Fruit fly (Drosophila melanogaster): ENCODE measurements around the gene Dhrs4.

The Dhrs4 gene

DNA sequence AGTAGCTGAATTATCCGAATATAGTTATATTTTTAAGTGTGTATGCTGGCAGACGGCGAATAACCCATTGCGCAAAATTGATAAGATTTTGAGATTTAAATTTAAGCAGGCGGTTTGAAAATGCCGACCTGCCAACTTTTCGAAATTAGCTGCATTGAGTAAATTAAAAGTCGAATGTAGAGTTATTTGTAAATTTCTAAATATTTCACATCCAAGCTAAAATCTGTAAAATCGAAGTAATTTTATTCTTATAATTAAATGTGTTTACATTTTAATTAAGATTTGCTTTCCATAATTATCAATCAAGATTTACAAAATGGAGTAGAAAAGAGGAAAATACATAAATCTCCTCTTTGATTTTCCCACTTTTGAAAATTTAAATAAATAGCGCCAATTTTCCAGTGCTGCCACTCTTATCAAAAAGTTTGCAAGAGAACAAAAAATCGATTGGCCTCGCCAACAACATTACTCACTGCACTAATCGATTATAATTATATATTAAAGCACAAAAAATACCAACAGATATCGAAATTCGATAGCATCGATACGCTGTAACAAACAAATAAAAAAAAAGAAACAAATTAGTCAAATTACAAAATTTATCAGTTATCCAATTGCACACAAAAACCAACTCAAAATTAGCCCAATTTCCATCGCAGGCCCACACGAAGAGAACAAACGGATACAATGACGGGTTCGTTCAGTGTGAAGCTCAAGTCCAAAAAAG lies 7.6 kb downstream of the Dhrs4 start, which contains the start of gene Yod1 (continued):
- peak; percentile 49 for TF ChIP-seq MBD-R2 (GFP tag; IDR thresholded peaks at IDR 0.05)
- TF ChIP-seq CG10959 (GFP tag; IDR thresholded peaks at IDR 0.05), result no peak
- TF ChIP-seq CG7556 (GFP tag; optimal IDR thresholded peaks at IDR 0.05), result no peak
- 0 out of 4 replicates have a peak, but pooled peaks have one; percentile 59 for TF ChIP-seq chinmo (GFP tag; IDR thresholded peaks at IDR 0.05; ENCODE audit: partially characterized antibody)
- no peak for TF ChIP-seq kni (GFP tag; optimal IDR thresholded peaks at IDR 0.05)
- peak; percentile 63 for TF ChIP-seq pzg (GFP tag; optimal IDR thresholded peaks at IDR 0.05)
- no peak for TF ChIP-seq da (GFP tag; optimal IDR thresholded peaks at IDR 0.05)

DNA sequence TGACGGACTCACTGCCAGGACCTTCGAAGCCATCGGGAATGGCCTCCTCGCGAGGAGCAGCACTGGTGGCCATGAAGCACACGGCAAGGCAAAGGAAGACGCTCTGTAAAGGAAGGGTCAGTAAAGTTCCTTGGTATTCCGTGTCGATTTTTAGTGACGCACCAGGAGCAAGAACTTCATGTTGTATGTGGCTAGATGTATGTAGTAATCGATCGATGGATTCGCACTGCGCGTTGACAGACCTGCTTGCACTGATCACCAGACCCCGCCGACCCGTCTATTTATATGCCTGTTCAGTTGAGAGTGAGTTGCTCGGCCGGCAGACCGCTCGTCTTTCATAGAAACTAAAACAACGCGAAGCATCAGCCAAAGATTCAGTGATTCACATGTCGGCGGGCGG lies 8.5 kb downstream of the Dhrs4 start, which contains the start of gene CG15213:
Gene CG15213, minus strand, starts transcription at position 255 of the 400 bp plus-strand sequence.
- TF ChIP-seq D19A (tag; optimal IDR thresholded peaks at IDR 0.05) (no peak), Med (GFP tag) (peak; percentile 27), CG13296 (GFP tag; optimal IDR thresholded peaks at IDR 0.05) (no peak), CG17328 (GFP tag; IDR thresholded peaks at IDR 0.05) (0 out of 2 replicates have a peak, but pooled peaks have one; percentile 4), CG6272 (GFP tag; IDR thresholded peaks at IDR 0.05) (0 out of 2 replicates have a peak, but pooled peaks have one; percentile 9), gce (GFP tag; IDR thresholded peaks at IDR 0.05) (0 out of 3 replicates have a peak, but pooled peaks have one; percentile 20), Oli (tag; optimal IDR thresholded peaks at IDR 0.05) (no peak), TFAM (GFP tag; optimal IDR thresholded peaks at IDR 0.05) (no peak), Ets65A (GFP tag) (peak; percentile 91), CG11504 (tag; optimal IDR thresholded peaks at IDR 0.05) (no peak)

DNA sequence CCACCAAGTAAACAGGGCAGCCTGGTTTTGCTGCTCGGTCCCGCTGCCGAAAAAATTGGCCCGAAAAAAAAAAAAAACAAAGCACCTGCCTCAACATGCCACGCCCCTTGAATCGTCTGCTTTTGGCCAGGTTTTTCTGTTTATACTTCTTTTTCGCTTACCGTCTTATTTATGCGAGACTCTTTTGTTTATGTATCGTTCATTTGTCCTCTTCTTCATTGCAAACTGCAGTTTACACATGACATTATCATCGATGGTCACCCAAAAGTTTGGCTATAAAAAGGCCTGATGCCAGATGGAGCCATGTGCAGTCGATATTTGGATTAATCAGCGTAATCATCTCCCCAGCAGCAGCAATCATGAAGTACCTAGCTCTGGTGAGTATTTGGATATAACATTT lies 10.2 kb downstream of the Dhrs4 start, which contains the start of gene CG15212:
Gene CG15212, plus strand, starts transcription at position 301 of the 400 bp plus-strand sequence.
- no peak for TF ChIP-seq vfl (GFP tag; optimal IDR thresholded peaks at IDR 0.05)
- no peak for TF ChIP-seq CG14860 (GFP tag; IDR thresholded peaks at IDR 0.05; ENCODE audit: partially characterized antibody)
- TF ChIP-seq CG31441 (GFP tag; IDR thresholded peaks at IDR 0.05), result no peak
- TF ChIP-seq ash1 (GFP tag; optimal IDR thresholded peaks at IDR 0.05), result no peak

DNA sequence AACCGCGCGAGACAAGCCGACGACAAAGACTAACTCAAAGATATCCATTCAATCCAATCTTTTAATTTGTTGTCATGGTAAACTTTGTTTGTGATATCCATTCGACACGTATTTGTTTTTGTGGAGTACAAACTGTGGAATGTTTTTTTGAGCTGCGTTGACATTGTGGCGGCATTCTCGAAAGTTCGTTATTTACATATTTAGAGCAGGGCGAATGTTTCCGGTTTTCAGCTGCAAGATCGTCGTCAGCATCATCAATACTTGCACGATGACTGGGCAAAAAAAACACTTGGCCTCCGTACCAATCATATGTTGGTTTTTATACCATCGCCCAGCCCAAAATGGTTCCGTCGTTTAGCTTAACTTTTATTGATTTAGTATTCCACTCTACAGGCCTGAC lies 10.9 kb downstream of the Dhrs4 start:
- TF ChIP-seq Lpt (GFP tag; optimal IDR thresholded peaks at IDR 0.05) (no peak), sd (tag; optimal IDR thresholded peaks at IDR 0.05) (peak; percentile 63), CG15696 (tag; optimal IDR thresholded peaks at IDR 0.05) (no peak), ato (GFP tag; IDR thresholded peaks at IDR 0.05; ENCODE audit: partially characterized antibody) (no peak), Eip74EF (GFP tag; optimal IDR thresholded peaks at IDR 0.05) (peak in 1 of 2 experiments; percentile 70)

- TF ChIP-seq jigr1 (GFP tag; IDR thresholded peaks at IDR 0.05) (no peak), CG4730 (GFP tag; IDR thresholded peaks at IDR 0.05) (no peak)
Observed at dm6 chr3L:5129199-5129598, 12.2 kb downstream of the Dhrs4 start, which contains the start of gene CG4597. TSS of gene CG4597 (plus strand) at chr3L:5129499.

DNA sequence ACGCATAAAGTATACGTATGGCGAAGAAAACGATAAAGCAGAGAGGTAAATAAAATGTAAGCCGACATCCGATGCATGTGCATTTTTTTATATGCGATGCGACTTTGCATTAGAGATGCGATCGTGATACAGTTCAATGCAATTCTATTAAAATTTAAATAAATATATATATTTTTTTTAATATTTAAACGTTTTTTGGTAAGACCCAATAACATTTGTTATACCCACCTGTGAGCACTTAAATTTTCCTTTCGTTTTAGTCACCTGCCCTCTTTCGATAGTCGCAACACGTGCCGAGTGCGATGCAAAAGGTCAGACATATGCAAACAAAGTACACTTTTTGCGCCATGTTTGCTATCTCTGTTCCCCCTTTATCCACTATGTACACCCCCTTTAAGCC lies 13.2 kb downstream of the Dhrs4 start:
- TF ChIP-seq Drgx (GFP tag; IDR thresholded peaks at IDR 0.05) (peak; percentile 46), CG11504 (tag; optimal IDR thresholded peaks at IDR 0.05) (peak; percentile 2), Hr51 (GFP tag; optimal IDR thresholded peaks at IDR 0.05) (peak in 1 of 2 experiments; percentile 11), Sox102F (GFP tag; optimal IDR thresholded peaks at IDR 0.05) (peak; percentile 7), CG9215 (GFP tag; IDR thresholded peaks at IDR 0.05) (no peak), CG31365 (tag; optimal IDR thresholded peaks at IDR 0.05) (no peak), CG1603 (tag; optimal IDR thresholded peaks at IDR 0.05) (no peak), CG17568 (GFP tag; optimal IDR thresholded peaks at IDR 0.05) (no peak), CG12659 (GFP tag; optimal IDR thresholded peaks at IDR 0.05) (no peak), CG6683 (GFP tag; optimal IDR thresholded peaks at IDR 0.05) (no peak)
